Worm (Caenorhabditis elegans) whole organism, early embryonic: ENCODE measurements around the gene eif-2Bgamma.

Experiments used
- F13C5.2 ChIP-seq: sonication (generic microtip); optimal IDR thresholded peaks from 2 replicates; lab custom pipeline; 2017; ENCODE audit warnings: mild to moderate bottlenecking, missing genetic modification characterization, inconsistent platforms, missing compliant biosample characterization
- aly-1 ChIP-seq: sonication (generic microtip); optimal IDR thresholded peaks from 2 replicates; lab custom pipeline; 2016; ENCODE audit warnings: missing genetic modification characterization, missing compliant biosample characterization
- ama-1 ChIP-seq: fragments of 150-350 bp; optimal IDR thresholded peaks from 2 replicates; lab custom pipeline; 2014
- ceh-36 ChIP-seq: sonication (generic microtip); optimal IDR thresholded peaks from 2 replicates; lab custom pipeline; 2016; ENCODE audit warnings: missing genetic modification characterization, inconsistent platforms, missing compliant biosample characterization
- ets-7 ChIP-seq: sonication (generic microtip); optimal IDR thresholded peaks from 2 replicates; lab custom pipeline; 2016; ENCODE audit warnings: missing genotype, missing genetic modification characterization, missing compliant biosample characterization
- hmbx-1 ChIP-seq: sonication (generic microtip); optimal IDR thresholded peaks from 2 replicates; lab custom pipeline; 2016; ENCODE audit warnings: mild to moderate bottlenecking, missing genetic modification characterization, missing compliant biosample characterization
- hmg-4 ChIP-seq: fragments of 200-800 bp; sonication (Bioruptor generic); optimal IDR thresholded peaks from 2 replicates; lab custom pipeline; 2018; ENCODE audit warnings: mild to moderate bottlenecking, missing genetic modification characterization, missing compliant biosample characterization
- hnd-1 ChIP-seq: sonication (generic microtip); optimal IDR thresholded peaks from 2 replicates; lab custom pipeline; 2016; ENCODE audit warnings: missing genetic modification characterization, missing compliant biosample characterization
- pes-1 ChIP-seq: fragments of 200-800 bp; sonication (Bioruptor generic); IDR thresholded peaks from 2 replicates; pipeline ENCODE4 v1.3.6; 2022; ENCODE audit warnings: missing genetic modification reagents, missing genetic modification characterization, missing compliant biosample characterization

DNA sequence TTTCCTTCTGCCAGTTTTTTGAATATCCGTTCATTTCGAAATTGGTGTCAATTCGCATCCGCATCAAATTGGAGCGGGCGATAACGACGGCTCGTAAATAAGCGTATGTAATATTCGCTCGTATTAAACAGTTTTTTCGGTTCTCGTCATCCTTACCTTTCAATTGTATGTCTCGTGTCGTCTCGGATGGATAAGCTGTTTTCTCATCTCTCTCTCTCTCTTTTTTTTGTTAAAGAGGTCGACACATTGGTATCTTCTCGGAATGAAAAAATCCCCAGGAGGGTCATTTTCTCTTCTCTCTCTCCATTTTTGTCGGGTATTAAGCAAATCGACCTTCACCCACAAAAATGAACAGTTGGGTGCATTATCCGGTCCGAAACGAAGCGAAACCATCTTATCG is 11.5 kb upstream of the eif-2Bgamma start:
- no peak for TF ChIP-seq aly-1 (tag; lab: Kevin White, UChicago)
- TF ChIP-seq ama-1 = no peak
- TF ChIP-seq hnd-1 (tag; lab: Kevin White, UChicago) = no peak
- no peak for TF ChIP-seq ceh-36 (tag; lab: Kevin White, UChicago)
- TF ChIP-seq F13C5.2 = no peak
- no peak for TF ChIP-seq hmbx-1 (tag; lab: Kevin White, UChicago)
- TF ChIP-seq hmg-4 (GFP tag; lab: Kevin White, UChicago) = no peak
- TF ChIP-seq pes-1 (GFP tag; lab: Robert Waterston, UW) = no peak
- no peak for TF ChIP-seq ets-7
